Worm (Caenorhabditis elegans) whole organism, L3 larva: ENCODE measurements around the gene nsy-1.

ENCODE experiments used
- R02D3.7 ChIP-seq: fragments of 150-350 bp; optimal IDR thresholded peaks from 2 replicates; lab custom pipeline; 2014; ENCODE audit warnings: missing biosample characterization, missing genetic modification characterization
- ZK546.5 ChIP-seq: sonication (generic microtip); optimal IDR thresholded peaks from 2 replicates; lab custom pipeline; 2017; ENCODE audit warnings: missing biosample characterization, missing genetic modification characterization
- aly-2 ChIP-seq: fragments of 150-350 bp; optimal IDR thresholded peaks from 2 replicates; lab custom pipeline; 2014; ENCODE audit warnings: missing biosample characterization, missing genetic modification characterization
- ama-1 ChIP-seq: fragments of 150-350 bp; optimal IDR thresholded peaks from 2 replicates; lab custom pipeline; 2018
- ceh-16 ChIP-seq: sonication (generic microtip); optimal IDR thresholded peaks from 2 replicates; lab custom pipeline; 2017; ENCODE audit warnings: missing biosample characterization, missing genetic modification characterization
- ceh-28 ChIP-seq: fragments of 150-350 bp; optimal IDR thresholded peaks from 2 replicates; lab custom pipeline; 2014; ENCODE audit warnings: missing biosample characterization, missing genetic modification reagents, missing genetic modification characterization
- ceh-82 ChIP-seq: fragments of 150-350 bp; optimal IDR thresholded peaks from 2 replicates; lab custom pipeline; 2014; ENCODE audit warnings: missing biosample characterization, missing genetic modification characterization
- ceh-9 ChIP-seq: sonication (generic microtip); optimal IDR thresholded peaks from 2 replicates; lab custom pipeline; 2018; ENCODE audit warnings: missing biosample characterization, missing genetic modification characterization
- daf-12 ChIP-seq: fragments of 150-350 bp; optimal IDR thresholded peaks from 2 replicates; lab custom pipeline; 2014; ENCODE audit warnings: missing biosample characterization, missing genetic modification reagents, missing genetic modification characterization
- egl-27 ChIP-seq: sonication (generic microtip); optimal IDR thresholded peaks from 4 replicates; lab custom pipeline; 2017; ENCODE audit warnings: missing biosample characterization, missing genetic modification reagents, missing genetic modification characterization
- egl-5 ChIP-seq: fragments of 150-350 bp; optimal IDR thresholded peaks from 2 replicates; lab custom pipeline; 2017; ENCODE audit warnings: missing biosample characterization, missing genetic modification reagents, missing genetic modification characterization, inconsistent platforms
- elt-1 ChIP-seq: fragments of 150-350 bp; optimal IDR thresholded peaks from 2 replicates; lab custom pipeline; 2014; ENCODE audit warnings: missing biosample characterization, missing genetic modification characterization
- elt-2 ChIP-seq: sonication (generic microtip); optimal IDR thresholded peaks from 2 replicates; lab custom pipeline; 2016; ENCODE audit warnings: missing genetic modification reagents, mild to moderate bottlenecking, missing genetic modification characterization, missing compliant biosample characterization
- elt-3 ChIP-seq, 3 experiments: fragments of 150-350 bp in 1 of 3; sonication (generic microtip) in 2 of 3; optimal IDR thresholded peaks; 2 replicates in 2 of 3; 4 replicates in 1 of 3; lab custom pipeline; 2014 to 2017; ENCODE audit warnings: missing biosample characterization in 3 of 3, missing genetic modification characterization in 3 of 3
- eor-1 ChIP-seq, 2 experiments: fragments of 150-350 bp; optimal IDR thresholded peaks; 2 replicates each; lab custom pipeline; 2014 to 2018; ENCODE audit warnings: missing biosample characterization in 2 of 2, missing genetic modification characterization in 2 of 2
- fkh-10 ChIP-seq: sonication (generic microtip); optimal IDR thresholded peaks from 2 replicates; lab custom pipeline; 2017; ENCODE audit warnings: missing biosample characterization, missing genetic modification reagents, missing genetic modification characterization
- fkh-2 ChIP-seq: fragments of 150-350 bp; optimal IDR thresholded peaks from 2 replicates; lab custom pipeline; 2014; ENCODE audit warnings: missing biosample characterization, missing genetic modification reagents, missing genetic modification characterization
- fos-1 ChIP-seq: fragments of 150-350 bp; optimal IDR thresholded peaks from 2 replicates; lab custom pipeline; 2014; ENCODE audit warnings: missing biosample characterization, missing genetic modification characterization
- hmg-11 ChIP-seq: sonication (generic microtip); optimal IDR thresholded peaks from 2 replicates; lab custom pipeline; 2016; ENCODE audit warnings: missing genetic modification characterization, missing compliant biosample characterization
- jun-1 ChIP-seq: fragments of 150-350 bp; optimal IDR thresholded peaks from 2 replicates; lab custom pipeline; 2014; ENCODE audit warnings: missing biosample characterization, missing genetic modification reagents, missing genetic modification characterization
- lin-15B ChIP-seq: fragments of 150-350 bp; optimal IDR thresholded peaks from 2 replicates; lab custom pipeline; 2014; ENCODE audit warnings: missing biosample characterization, missing genetic modification characterization
- lin-39 ChIP-seq: fragments of 150-350 bp; optimal IDR thresholded peaks from 2 replicates; lab custom pipeline; 2018; ENCODE audit warnings: missing biosample characterization, missing genetic modification reagents, missing genetic modification characterization
- lsy-12 ChIP-seq: sonication (generic microtip); optimal IDR thresholded peaks from 2 replicates; lab custom pipeline; 2016; ENCODE audit warnings: mild to moderate bottlenecking, missing genetic modification characterization, missing compliant biosample characterization
- mdl-1 ChIP-seq: fragments of 150-350 bp; optimal IDR thresholded peaks from 2 replicates; lab custom pipeline; 2014; ENCODE audit warnings: missing biosample characterization, missing genetic modification characterization
- mml-1 ChIP-seq: fragments of 150-350 bp; sonication (generic microtip); optimal IDR thresholded peaks from 3 replicates; lab custom pipeline; 2014; ENCODE audit warnings: missing biosample characterization, missing genetic modification characterization
- nfya-1 ChIP-seq: sonication (generic microtip); optimal IDR thresholded peaks from 2 replicates; lab custom pipeline; 2017; ENCODE audit warnings: missing genetic modification characterization, mild to moderate bottlenecking, missing compliant biosample characterization, antibody characterized with exemption, moderate library complexity; ENCODE audit not compliant: insufficient read depth
- nhr-11 ChIP-seq: fragments of 150-350 bp; optimal IDR thresholded peaks from 2 replicates; lab custom pipeline; 2014; ENCODE audit warnings: missing biosample characterization, missing genetic modification characterization
- nhr-12 ChIP-seq: fragments of 150-350 bp; optimal IDR thresholded peaks from 2 replicates; lab custom pipeline; 2014; ENCODE audit warnings: missing biosample characterization, missing genetic modification characterization
- nhr-23 ChIP-seq: fragments of 150-350 bp; optimal IDR thresholded peaks from 2 replicates; lab custom pipeline; 2014; ENCODE audit warnings: missing biosample characterization, missing genetic modification reagents, missing genetic modification characterization
- nhr-237 ChIP-seq: fragments of 150-350 bp; optimal IDR thresholded peaks from 2 replicates; lab custom pipeline; 2014; ENCODE audit warnings: missing biosample characterization, missing genetic modification characterization
- nhr-25 ChIP-seq: sonication (generic microtip); optimal IDR thresholded peaks from 2 replicates; lab custom pipeline; 2017; ENCODE audit warnings: missing biosample characterization, missing genetic modification characterization
- nhr-28 ChIP-seq: fragments of 150-350 bp; optimal IDR thresholded peaks from 2 replicates; lab custom pipeline; 2014; ENCODE audit warnings: missing biosample characterization, missing genetic modification characterization
- nhr-43 ChIP-seq: sonication (generic microtip); optimal IDR thresholded peaks from 2 replicates; lab custom pipeline; 2016; ENCODE audit warnings: mild to moderate bottlenecking, missing genetic modification characterization, missing compliant biosample characterization; ENCODE audit not compliant: poor library complexity, severe bottlenecking
- nhr-67 ChIP-seq: fragments of 150-350 bp; optimal IDR thresholded peaks from 2 replicates; lab custom pipeline; 2014; ENCODE audit warnings: missing biosample characterization, missing genetic modification characterization
- nhr-76 ChIP-seq: fragments of 150-350 bp; sonication (generic microtip); optimal IDR thresholded peaks from 5 replicates; lab custom pipeline; 2014; ENCODE audit warnings: missing biosample characterization, missing genetic modification characterization
- nhr-77 ChIP-seq: fragments of 150-350 bp; optimal IDR thresholded peaks from 2 replicates; lab custom pipeline; 2014; ENCODE audit warnings: missing biosample characterization, missing genetic modification characterization
- pha-4 ChIP-seq: fragments of 150-350 bp; optimal IDR thresholded peaks from 2 replicates; lab custom pipeline; 2014; ENCODE audit warnings: missing biosample characterization, missing genetic modification reagents, missing genetic modification characterization
- pqm-1 ChIP-seq: fragments of 150-350 bp; optimal IDR thresholded peaks from 2 replicates; lab custom pipeline; 2017; ENCODE audit warnings: missing biosample characterization, missing genetic modification characterization, inconsistent platforms
- sea-2 ChIP-seq: fragments of 150-350 bp; sonication (generic microtip); optimal IDR thresholded peaks from 4 replicates; lab custom pipeline; 2014; ENCODE audit warnings: missing biosample characterization, missing genetic modification reagents, missing genetic modification characterization
- skn-1 ChIP-seq: fragments of 150-350 bp; optimal IDR thresholded peaks from 2 replicates; lab custom pipeline; 2014; ENCODE audit warnings: missing biosample characterization, missing genetic modification characterization
- snpc-4 ChIP-seq: fragments of 150-350 bp; optimal IDR thresholded peaks from 2 replicates; lab custom pipeline; 2014; ENCODE audit warnings: missing biosample characterization, missing genetic modification characterization
- tbx-2 ChIP-seq: sonication (generic microtip); optimal IDR thresholded peaks from 2 replicates; lab custom pipeline; 2016; ENCODE audit warnings: mild to moderate bottlenecking, missing genetic modification characterization, missing compliant biosample characterization
- unc-39 ChIP-seq: sonication (generic microtip); optimal IDR thresholded peaks from 4 replicates; lab custom pipeline; 2017; ENCODE audit warnings: missing biosample characterization, missing genetic modification characterization
- unc-62 ChIP-seq: fragments of 150-350 bp; sonication (generic microtip); optimal IDR thresholded peaks from 4 replicates; lab custom pipeline; 2014; ENCODE audit warnings: missing biosample characterization, missing genetic modification reagents, missing genetic modification characterization
- zag-1 ChIP-seq: fragments of 150-350 bp; optimal IDR thresholded peaks from 2 replicates; lab custom pipeline; 2014; ENCODE audit warnings: missing biosample characterization, missing genetic modification characterization
- ztf-11 ChIP-seq: fragments of 150-350 bp; optimal IDR thresholded peaks from 2 replicates; lab custom pipeline; 2014; ENCODE audit warnings: missing biosample characterization, missing genetic modification characterization
- ztf-4 ChIP-seq: fragments of 150-350 bp; optimal IDR thresholded peaks from 2 replicates; lab custom pipeline; 2014; ENCODE audit warnings: missing biosample characterization, missing genetic modification characterization

Gene nsy-1

DNA sequence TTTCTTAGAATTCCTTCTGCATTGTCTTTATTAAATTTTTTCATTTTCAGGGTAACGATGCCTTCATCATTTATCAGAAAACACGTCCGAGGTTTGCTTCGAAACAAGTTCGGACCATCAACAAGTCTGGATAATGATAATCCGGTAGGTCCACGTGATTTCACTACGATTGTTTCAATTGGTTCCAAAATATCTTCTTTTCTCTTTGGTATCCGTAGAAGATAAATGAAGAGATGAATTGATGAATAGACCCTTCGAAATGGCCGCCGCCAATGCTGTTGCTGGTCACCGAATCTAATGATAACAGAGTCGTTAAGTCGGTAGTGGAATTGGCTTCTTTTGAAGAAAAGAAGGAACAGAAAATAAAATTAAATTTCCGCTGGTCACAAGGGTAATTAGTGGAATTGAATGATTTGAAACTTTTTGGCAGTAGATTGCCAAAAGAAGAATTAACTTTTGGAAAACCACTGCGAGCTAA, 27.3 kb downstream of the nsy-1 start, which contains the start of gene F33G12.6:
Gene F33G12.6, plus strand, starts transcription at position 51 of the 478 bp plus-strand sequence.
- no peak for TF ChIP-seq ceh-82 (tag; lab: Kevin White, UChicago)
- TF ChIP-seq egl-5 (tag; lab: Kevin White, UChicago) = peak; percentile 76

DNA sequence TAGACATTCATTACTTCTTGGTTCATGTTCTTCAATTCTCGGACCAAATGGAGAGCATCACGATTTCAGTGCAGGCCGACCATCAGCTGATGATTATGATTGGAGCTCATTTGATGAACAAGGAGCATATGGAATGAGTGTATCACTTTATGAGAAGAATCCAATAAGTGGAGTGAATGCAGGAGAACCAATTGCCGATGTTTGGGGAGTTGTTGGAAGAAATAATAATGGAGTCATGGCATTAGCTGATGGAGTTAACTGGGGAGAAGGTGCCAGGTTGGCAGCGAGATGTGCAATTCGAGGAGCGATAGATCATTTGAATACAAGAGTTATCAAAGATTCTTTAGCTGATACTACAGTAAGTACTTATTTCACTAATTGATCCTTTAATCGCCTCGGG, 28.2 kb downstream of the nsy-1 start:
- no peak for TF ChIP-seq skn-1 (tag; lab: Kevin White, UChicago)
- TF ChIP-seq nhr-77 = no peak
- TF ChIP-seq ZK546.5 (tag; lab: Kevin White, UChicago) = no peak
- TF ChIP-seq tbx-2 (tag; lab: Kevin White, UChicago) = no peak
- TF ChIP-seq ceh-9 (tag; lab: Kevin White, UChicago) = no peak
- no peak for TF ChIP-seq ztf-4 (tag; lab: Kevin White, UChicago)
- TF ChIP-seq nhr-23 (tag; lab: Kevin White, UChicago) = no peak
- no peak for TF ChIP-seq ceh-82 (tag; lab: Kevin White, UChicago)

DNA sequence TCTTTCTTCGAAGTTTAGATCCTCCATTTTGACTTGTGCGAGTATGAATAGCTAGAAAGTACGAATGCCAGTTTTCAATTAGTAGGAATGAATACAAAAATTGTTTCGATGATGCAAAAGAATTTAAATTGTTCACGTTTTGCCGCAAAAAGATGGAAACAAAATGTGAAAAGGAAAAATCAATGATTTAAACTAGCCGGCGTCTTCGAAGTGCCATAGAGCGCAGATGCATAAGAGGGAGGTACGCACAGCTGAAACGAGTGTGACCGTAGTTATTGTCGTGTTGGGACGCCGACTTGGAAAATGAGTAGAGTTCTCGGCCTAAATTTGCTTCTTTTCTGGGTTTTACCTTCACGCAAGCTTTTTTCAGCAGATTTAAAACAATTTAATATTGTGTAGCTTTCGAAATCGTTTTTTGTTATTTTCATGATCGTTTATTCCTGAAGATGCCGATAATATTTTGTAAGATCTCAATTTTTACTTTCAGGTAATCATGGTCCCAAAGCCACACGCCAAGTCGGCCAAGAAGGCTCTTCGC, 32.6 kb downstream of the nsy-1 start, which contains the start of the genes ify-1 and rpl-22:
Gene ify-1, minus strand, starts transcription at position 51 of the 538 bp plus-strand sequence.
Gene rpl-22, plus strand, starts transcription at position 488 of the 538 bp plus-strand sequence.
- peak; percentile 96 for TF ChIP-seq snpc-4
- TF ChIP-seq ama-1 (lab: Kevin White, UChicago) = peak; percentile 90
- TF ChIP-seq nhr-11 (tag; lab: Kevin White, UChicago) = peak; percentile 82
- TF ChIP-seq unc-62 (GFP tag; lab: Kevin White, UChicago) = peak; percentile 58
- TF ChIP-seq lin-15B (tag; lab: Kevin White, UChicago) = peak; percentile 98
- no peak for TF ChIP-seq daf-12
- no peak for TF ChIP-seq ceh-16 (tag; lab: Kevin White, UChicago)
- peak; percentile 84 for TF ChIP-seq R02D3.7
- peak; percentile 94 for TF ChIP-seq nhr-43 (tag; lab: Kevin White, UChicago)
- TF ChIP-seq nhr-23 (tag; lab: Kevin White, UChicago) = peak; percentile 98
- peak; percentile 94 for TF ChIP-seq egl-5 (tag; lab: Kevin White, UChicago)
- TF ChIP-seq tbx-2 (tag; lab: Kevin White, UChicago) = peak; percentile 57
- peak; percentile 47 for TF ChIP-seq elt-1 (tag; lab: Kevin White, UChicago)
- TF ChIP-seq nhr-76 (tag; lab: Kevin White, UChicago) = peak; percentile 11
- peak; percentile 98 for TF ChIP-seq elt-2 (tag; lab: Kevin White, UChicago)
- TF ChIP-seq nhr-237 = no peak
- TF ChIP-seq skn-1 (tag; lab: Kevin White, UChicago) = peak; percentile 91
- TF ChIP-seq ztf-11 (tag; lab: Kevin White, UChicago) = no peak
- peak; percentile 96 for TF ChIP-seq lin-39 (tag; lab: Kevin White, UChicago)
- peak; percentile 53 for TF ChIP-seq fkh-10 (GFP tag; lab: Kevin White, UChicago)
- TF ChIP-seq pha-4 (tag; lab: Kevin White, UChicago) = peak; percentile 99
- TF ChIP-seq nhr-67 (tag; lab: Kevin White, UChicago) = no peak
- TF ChIP-seq jun-1 = peak; percentile 77
- no peak for TF ChIP-seq eor-1 (tag; optimal IDR thresholded peaks at IDR 0.05; lab: Kevin White, UChicago)
- no peak for TF ChIP-seq egl-27 (tag; lab: Kevin White, UChicago)
- TF ChIP-seq lsy-12 (tag; lab: Kevin White, UChicago) = peak; percentile 78
- no peak for TF ChIP-seq zag-1 (tag; lab: Kevin White, UChicago)
- TF ChIP-seq unc-39 (tag; lab: Kevin White, UChicago) = no peak
- no peak for TF ChIP-seq fos-1 (tag; lab: Kevin White, UChicago)
- no peak for TF ChIP-seq nhr-28 (tag; lab: Kevin White, UChicago)
- no peak for TF ChIP-seq mdl-1 (tag; lab: Kevin White, UChicago)
- TF ChIP-seq ceh-9 (tag; lab: Kevin White, UChicago) = no peak
- peak; percentile 13 for TF ChIP-seq nhr-77
- TF ChIP-seq ZK546.5 (tag; lab: Kevin White, UChicago) = peak; percentile 37
- TF ChIP-seq mml-1 (tag; lab: Kevin White, UChicago) = no peak
- TF ChIP-seq ceh-82 (tag; lab: Kevin White, UChicago) = peak; percentile 48
- peak; percentile 99 for TF ChIP-seq nhr-25 (tag; lab: Kevin White, UChicago)
- TF ChIP-seq ceh-28 (tag; lab: Kevin White, UChicago) = peak; percentile 89
- TF ChIP-seq elt-3 (tag; optimal IDR thresholded peaks at IDR 0.05; lab: Kevin White, UChicago) = no peak
- peak; percentile 99 for TF ChIP-seq nfya-1 (tag; lab: Kevin White, UChicago)
- TF ChIP-seq fkh-2 (tag; lab: Kevin White, UChicago) = no peak
- TF ChIP-seq ztf-4 (tag; lab: Kevin White, UChicago) = peak; percentile 67
- peak; percentile 86 for TF ChIP-seq hmg-11 (tag; lab: Kevin White, UChicago)
- peak; percentile 91 for TF ChIP-seq pqm-1 (tag; lab: Kevin White, UChicago)
- TF ChIP-seq aly-2 (tag; lab: Kevin White, UChicago) = no peak
- TF ChIP-seq nhr-12 (tag; lab: Kevin White, UChicago) = no peak
- TF ChIP-seq sea-2 (GFP tag; lab: Kevin White, UChicago) = no peak
